Fruit fly (Drosophila melanogaster): ENCODE results near the gene LysP.
A peak's percentile ranks its signal among the peaks of the same experiment; 100 is the strongest.

The LysP gene

DNA sequence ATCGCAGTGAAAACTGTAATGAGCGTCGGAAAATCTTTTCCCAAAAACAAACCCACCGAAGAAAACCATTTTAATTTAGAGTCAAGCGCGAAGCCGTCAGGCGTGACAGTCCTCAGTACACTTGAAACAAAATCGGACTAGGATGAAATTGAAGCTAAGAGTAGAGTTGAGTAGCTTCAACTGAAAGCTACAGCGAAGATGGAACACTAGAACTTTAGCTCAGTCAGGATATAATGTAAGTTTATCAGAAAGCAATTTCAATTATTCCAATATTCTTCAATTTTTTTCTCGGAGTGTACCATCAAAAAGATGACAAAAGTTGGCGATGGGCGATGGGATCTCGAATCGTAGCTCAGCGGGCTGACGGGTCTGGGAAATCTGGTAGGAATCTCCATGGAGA is 2.0 kb downstream of the LysP start (continued):
- no peak for TF ChIP-seq tna (GFP tag; IDR thresholded peaks at IDR 0.05; ENCODE audit: partially characterized antibody)
- TF ChIP-seq Atf-2 (GFP tag; optimal IDR thresholded peaks at IDR 0.05), result no peak
- no peak for TF ChIP-seq sc (optimal IDR thresholded peaks at IDR 0.05)
- TF ChIP-seq sc (GFP tag; optimal IDR thresholded peaks at IDR 0.05), result no peak
- TF ChIP-seq Dp (GFP tag; optimal IDR thresholded peaks at IDR 0.05), result no peak
- TF ChIP-seq gem (tag; optimal IDR thresholded peaks at IDR 0.05), result peak; percentile 65
- no peak for TF ChIP-seq CrebB (tag; optimal IDR thresholded peaks at IDR 0.05)
- no peak for TF ChIP-seq CG9932 (GFP tag; IDR thresholded peaks at IDR 0.05)
- no peak for TF ChIP-seq pzg (GFP tag; optimal IDR thresholded peaks at IDR 0.05)
- TF ChIP-seq fd96Cb (tag; optimal IDR thresholded peaks at IDR 0.05), result peak; percentile 67
- peak; percentile 48 for TF ChIP-seq CG12219 (GFP tag; optimal IDR thresholded peaks at IDR 0.05)
- no peak for TF ChIP-seq CG8765 (GFP tag; IDR thresholded peaks at IDR 0.05)
- no peak for TF ChIP-seq maf-S (GFP tag; optimal IDR thresholded peaks at IDR 0.05)
- TF ChIP-seq CG12071 (GFP tag; optimal IDR thresholded peaks at IDR 0.05), result peak; percentile 4
- TF ChIP-seq Kr (GFP tag; optimal IDR thresholded peaks at IDR 0.05), result no peak
- no peak for TF ChIP-seq Tbp (GFP tag; optimal IDR thresholded peaks at IDR 0.05)
- TF ChIP-seq bsh (GFP tag; optimal IDR thresholded peaks at IDR 0.05), result peak in 1 of 2 experiments; percentile 69
- peak; percentile 20 for TF ChIP-seq CG6654 (GFP tag; optimal IDR thresholded peaks at IDR 0.05)
- TF ChIP-seq Elba2 (GFP tag; optimal IDR thresholded peaks at IDR 0.05), result no peak
- no peak for TF ChIP-seq MBD-R2 (GFP tag; IDR thresholded peaks at IDR 0.05)
- no peak for TF ChIP-seq mirr (GFP tag; optimal IDR thresholded peaks at IDR 0.05)
- TF ChIP-seq CG10462 (GFP tag; optimal IDR thresholded peaks at IDR 0.05), result no peak
- TF ChIP-seq sug (tag; optimal IDR thresholded peaks at IDR 0.05), result no peak
- TF ChIP-seq unpg (GFP tag; optimal IDR thresholded peaks at IDR 0.05), result peak; percentile 58
- no peak for TF ChIP-seq p53 (GFP tag; optimal IDR thresholded peaks at IDR 0.05)
- no peak for TF ChIP-seq fu2 (GFP tag; optimal IDR thresholded peaks at IDR 0.05)
- TF ChIP-seq knrl (GFP tag; IDR thresholded peaks at IDR 0.05; ENCODE audit: partially characterized antibody), result no peak
- TF ChIP-seq CG14050 (GFP tag; IDR thresholded peaks at IDR 0.05), result no peak
- no peak for TF ChIP-seq dan (GFP tag; IDR thresholded peaks at IDR 0.05)
- TF ChIP-seq CG7839 (tag; optimal IDR thresholded peaks at IDR 0.05), result peak; percentile 54
- no peak for TF ChIP-seq yki (optimal IDR thresholded peaks at IDR 0.05)
- TF ChIP-seq prd (optimal IDR thresholded peaks at IDR 0.05), result no peak
- peak; percentile 73; the same call in 2 of the 3 replicates for TF ChIP-seq prd (GFP tag; IDR thresholded peaks at IDR 0.05)
- TF ChIP-seq sima (GFP tag; optimal IDR thresholded peaks at IDR 0.05), result no peak
- TF ChIP-seq Gug (GFP tag; IDR thresholded peaks at IDR 0.05), result no peak
- no peak for TF ChIP-seq Dref (GFP tag; IDR thresholded peaks at IDR 0.05)
- TF ChIP-seq Jarid2 (GFP tag; optimal IDR thresholded peaks at IDR 0.05), result no peak
- no peak for TF ChIP-seq CG7987 (GFP tag; optimal IDR thresholded peaks at IDR 0.05)
- no peak for TF ChIP-seq nom (GFP tag; optimal IDR thresholded peaks at IDR 0.05)
- peak; percentile 28 for TF ChIP-seq jing (GFP tag; optimal IDR thresholded peaks at IDR 0.05)
- TF ChIP-seq CG5180 (GFP tag; optimal IDR thresholded peaks at IDR 0.05), result no peak
- TF ChIP-seq CG9437 (GFP tag; optimal IDR thresholded peaks at IDR 0.05), result no peak
- TF ChIP-seq CG1529 (GFP tag; optimal IDR thresholded peaks at IDR 0.05), result no peak
- no peak for TF ChIP-seq Dip2 (GFP tag; IDR thresholded peaks at IDR 0.05)
- TF ChIP-seq ssp (GFP tag; IDR thresholded peaks at IDR 0.05), result 0 out of 2 replicates have a peak, but pooled peaks have one; percentile 25
- no peak for TF ChIP-seq MESR4 (GFP tag; optimal IDR thresholded peaks at IDR 0.05)
- TF ChIP-seq ranshi (GFP tag; IDR thresholded peaks at IDR 0.05), result peak; percentile 55; the same call in 1 of the 2 replicates
- TF ChIP-seq chif (GFP tag; optimal IDR thresholded peaks at IDR 0.05), result peak; percentile 33 to 44
- TF ChIP-seq CG4424 (GFP tag; optimal IDR thresholded peaks at IDR 0.05), result peak; percentile 28
- TF ChIP-seq jigr1 (GFP tag; IDR thresholded peaks at IDR 0.05), result no peak
- peak; percentile 42 for TF ChIP-seq CG13424 (tag; optimal IDR thresholded peaks at IDR 0.05)
- TF ChIP-seq D (optimal IDR thresholded peaks at IDR 0.05), result no peak
- peak; percentile 48 for TF ChIP-seq D (GFP tag; optimal IDR thresholded peaks at IDR 0.05)
